Fruit fly (Drosophila melanogaster) whole organism, embryonic: ENCODE data around the gene QC.
A peak's percentile ranks its signal among the peaks of the same experiment; 100 is the strongest.

ENCODE experiments used
- Aef1 ChIP-seq: fragments of 200-800 bp; sonication (Bioruptor generic); IDR thresholded peaks from 3 replicates; pipeline ENCODE4 v1.3.6; 2022; ENCODE audit warnings: missing biosample characterization, missing genetic modification characterization
- Asciz ChIP-seq: fragments of 200-800 bp; sonication (Bioruptor generic); optimal IDR thresholded peaks from 2 replicates; lab custom pipeline; 2017; ENCODE audit warnings: missing biosample characterization, mild to moderate bottlenecking, missing genetic modification characterization, missing genetic modification reagents
- Atf6 ChIP-seq: fragments of 200-800 bp; sonication (Bioruptor generic); IDR thresholded peaks from 2 replicates; pipeline ENCODE4 v1.3.6; 2022; ENCODE audit warnings: missing biosample characterization, missing genetic modification characterization
- Blimp-1 ChIP-seq: fragments of 200-800 bp; sonication (Bioruptor generic); optimal IDR thresholded peaks from 3 replicates; lab custom pipeline; 2018; ENCODE audit warnings: missing biosample characterization, missing genetic modification characterization, mild to moderate bottlenecking, moderate library complexity, missing genetic modification reagents
- CG10431 ChIP-seq: fragments of 200-800 bp; sonication (Bioruptor generic); optimal IDR thresholded peaks from 3 replicates; lab custom pipeline; 2018; ENCODE audit warnings: missing biosample characterization, mild to moderate bottlenecking, missing genetic modification characterization
- CG10462 ChIP-seq: fragments of 200-800 bp; sonication (Bioruptor generic); optimal IDR thresholded peaks from 2 replicates; lab custom pipeline; 2016; ENCODE audit warnings: missing biosample characterization, missing genetic modification characterization
- CG11696 ChIP-seq: fragments of 200-800 bp; sonication (Bioruptor generic); IDR thresholded peaks from 2 replicates; pipeline ENCODE4 v1.3.6; 2022; ENCODE audit warnings: missing biosample characterization, missing genetic modification characterization
- CG12769 ChIP-seq: fragments of 200-800 bp; sonication (Bioruptor generic); optimal IDR thresholded peaks from 2 replicates; lab custom pipeline; 2019; ENCODE audit warnings: missing biosample characterization, mild to moderate bottlenecking, missing genetic modification characterization, moderate library complexity
- CG13624 ChIP-seq: fragments of 200-800 bp; sonication (Bioruptor generic); optimal IDR thresholded peaks from 2 replicates; lab custom pipeline; 2016; ENCODE audit warnings: missing biosample characterization, missing genetic modification characterization
- CG14710 ChIP-seq: fragments of 200-800 bp; sonication (Bioruptor generic); optimal IDR thresholded peaks from 3 replicates; lab custom pipeline; 2019; ENCODE audit warnings: missing biosample characterization, mild to moderate bottlenecking, missing genetic modification characterization, moderate library complexity
- CG1647 ChIP-seq: fragments of 200-800 bp; sonication (Bioruptor generic); optimal IDR thresholded peaks from 3 replicates; lab custom pipeline; 2016; ENCODE audit warnings: missing biosample characterization, missing genetic modification characterization
- CG1792 ChIP-seq: fragments of 200-800 bp; sonication (Bioruptor generic); optimal IDR thresholded peaks from 2 replicates; lab custom pipeline; 2016; ENCODE audit warnings: missing biosample characterization, missing genetic modification characterization
- CG18599 ChIP-seq: fragments of 200-800 bp; sonication (Bioruptor generic); optimal IDR thresholded peaks from 3 replicates; lab custom pipeline; 2017; ENCODE audit warnings: missing biosample characterization, missing genetic modification characterization, mild to moderate bottlenecking, moderate library complexity, missing genetic modification reagents
- CG2678 ChIP-seq: fragments of 200-800 bp; sonication (Bioruptor generic); optimal IDR thresholded peaks from 3 replicates; lab custom pipeline; 2019; ENCODE audit warnings: missing biosample characterization, mild to moderate bottlenecking, missing genetic modification characterization, moderate library complexity
- CG31388 ChIP-seq: fragments of 200-800 bp; sonication (Bioruptor generic); optimal IDR thresholded peaks from 2 replicates; lab custom pipeline; 2016; ENCODE audit warnings: missing biosample characterization, missing genetic modification characterization
- CG32772 ChIP-seq: fragments of 200-800 bp; sonication (Bioruptor generic); IDR thresholded peaks from 2 replicates; pipeline ENCODE4 v1.3.6; 2022; ENCODE audit warnings: missing biosample characterization, missing genetic modification characterization
- CG34376 ChIP-seq: fragments of 200-800 bp; sonication (Bioruptor generic); optimal IDR thresholded peaks from 2 replicates; lab custom pipeline; 2018; ENCODE audit warnings: missing biosample characterization, mild to moderate bottlenecking, missing genetic modification characterization
- CG42726 ChIP-seq: fragments of 200-800 bp; sonication (Bioruptor generic); IDR thresholded peaks from 2 replicates; pipeline ENCODE4 v1.3.6; 2022; ENCODE audit warnings: missing biosample characterization, missing genetic modification characterization; ENCODE audit not compliant: partially characterized antibody
- CG43689 ChIP-seq: fragments of 200-800 bp; sonication (Bioruptor generic); IDR thresholded peaks from 2 replicates; pipeline ENCODE4 v1.3.6; 2022; ENCODE audit warnings: missing biosample characterization, missing genetic modification characterization
- CG6683 ChIP-seq: fragments of 200-800 bp; sonication (Bioruptor generic); optimal IDR thresholded peaks from 2 replicates; lab custom pipeline; 2017; ENCODE audit warnings: missing biosample characterization, mild to moderate bottlenecking, missing genetic modification characterization, missing genetic modification reagents
- CG6791 ChIP-seq: fragments of 200-800 bp; sonication (Bioruptor generic); IDR thresholded peaks from 3 replicates; pipeline ENCODE4 v1.3.6; 2022; ENCODE audit warnings: missing biosample characterization, missing genetic modification characterization; ENCODE audit not compliant: partially characterized antibody
- CG7928 ChIP-seq: fragments of 200-800 bp; sonication (Bioruptor generic); optimal IDR thresholded peaks from 2 replicates; lab custom pipeline; 2017; ENCODE audit warnings: missing biosample characterization, mild to moderate bottlenecking, missing genetic modification characterization
- CG8281 ChIP-seq: fragments of 200-800 bp; sonication (Bioruptor generic); optimal IDR thresholded peaks from 2 replicates; lab custom pipeline; 2018; ENCODE audit warnings: missing biosample characterization, mild to moderate bottlenecking, missing genetic modification characterization, moderate library complexity
- CG9817 ChIP-seq: fragments of 200-800 bp; sonication (Bioruptor generic); optimal IDR thresholded peaks from 2 replicates; lab custom pipeline; 2018; ENCODE audit warnings: missing biosample characterization, mild to moderate bottlenecking, missing genetic modification characterization, moderate library complexity
- Deaf1 ChIP-seq: fragments of 200-800 bp; optimal IDR thresholded peaks from 3 replicates; lab custom pipeline; 2019; ENCODE audit warnings: missing biosample characterization, mild to moderate bottlenecking, missing genetic modification characterization, moderate library complexity
- E2f2 ChIP-seq: fragments of 200-800 bp; sonication (Bioruptor generic); IDR thresholded peaks from 2 replicates; pipeline ENCODE4 v1.3.6; 2022; ENCODE audit warnings: missing biosample characterization, missing genetic modification characterization
- ERR ChIP-seq: fragments of 200-800 bp; sonication (Bioruptor generic); optimal IDR thresholded peaks from 2 replicates; lab custom pipeline; 2016; ENCODE audit warnings: missing biosample characterization, missing genetic modification characterization
- H15 ChIP-seq: fragments of 200-800 bp; sonication (Bioruptor generic); IDR thresholded peaks from 3 replicates; pipeline ENCODE4 v1.3.6; 2022; ENCODE audit warnings: missing biosample characterization, missing genetic modification characterization
- Hey ChIP-seq: fragments of 200-800 bp; sonication (Bioruptor generic); optimal IDR thresholded peaks from 3 replicates; lab custom pipeline; 2018; ENCODE audit warnings: missing biosample characterization, mild to moderate bottlenecking, missing genetic modification characterization
- Hr78 ChIP-seq, 2 experiments: fragments of 200-800 bp in 1 of 2; fragments of >200 bp in 1 of 2; sonication (Bioruptor generic) in 1 of 2; optimal IDR thresholded peaks; 2 replicates each; lab custom pipeline; 2017 to 2019; ENCODE audit warnings: missing biosample characterization in 2 of 2, missing genetic modification characterization in 2 of 2, mild to moderate bottlenecking in 1 of 2, moderate library complexity in 1 of 2
- Jarid2 ChIP-seq: fragments of 200-800 bp; sonication (Bioruptor generic); optimal IDR thresholded peaks from 3 replicates; lab custom pipeline; 2017; ENCODE audit warnings: mild to moderate bottlenecking, missing biosample characterization, missing genetic modification reagents, missing genetic modification characterization
- Mes4 ChIP-seq: fragments of 200-800 bp; sonication (Bioruptor generic); optimal IDR thresholded peaks from 2 replicates; lab custom pipeline; 2016; ENCODE audit warnings: missing biosample characterization, missing genetic modification characterization
- Nf-YC ChIP-seq: fragments of 200-800 bp; optimal IDR thresholded peaks from 3 replicates; lab custom pipeline; 2019; ENCODE audit warnings: missing biosample characterization, mild to moderate bottlenecking, missing genetic modification characterization, moderate library complexity
- Ptx1 ChIP-seq: fragments of 200-800 bp; sonication (Bioruptor generic); IDR thresholded peaks from 2 replicates; pipeline ENCODE4 v1.3.6; 2022; ENCODE audit warnings: missing biosample characterization, missing genetic modification characterization
- Side ChIP-seq: fragments of 200-800 bp; sonication (Bioruptor generic); optimal IDR thresholded peaks from 2 replicates; lab custom pipeline; 2016; ENCODE audit warnings: missing biosample characterization, missing genetic modification characterization
- br ChIP-seq: fragments of >200 bp; optimal IDR thresholded peaks from 2 replicates; lab custom pipeline; 2017
- cato ChIP-seq: fragments of 200-800 bp; sonication (Bioruptor generic); optimal IDR thresholded peaks from 2 replicates; lab custom pipeline; 2016; ENCODE audit warnings: missing biosample characterization, missing genetic modification characterization, borderline replicate concordance
- ci ChIP-seq: fragments of 200-800 bp; sonication (Bioruptor generic); IDR thresholded peaks from 3 replicates; pipeline ENCODE4 v1.3.6; 2022; ENCODE audit warnings: missing biosample characterization, missing genetic modification characterization
- crol ChIP-seq: fragments of 200-800 bp; sonication (Bioruptor generic); IDR thresholded peaks from 2 replicates; pipeline ENCODE4 v1.3.6; 2022; ENCODE audit warnings: missing biosample characterization, missing genetic modification characterization
- cwo ChIP-seq: fragments of 200-800 bp; sonication (Bioruptor generic); optimal IDR thresholded peaks from 3 replicates; lab custom pipeline; 2017; ENCODE audit warnings: missing biosample characterization, missing genetic modification characterization, mild to moderate bottlenecking, moderate library complexity, missing genetic modification reagents
- disco-r ChIP-seq: fragments of 200-800 bp; sonication (Bioruptor generic); optimal IDR thresholded peaks from 2 replicates; lab custom pipeline; 2016; ENCODE audit warnings: missing biosample characterization, missing genetic modification characterization
- emc ChIP-seq: fragments of 200-800 bp; sonication (Bioruptor generic); optimal IDR thresholded peaks from 2 replicates; lab custom pipeline; 2016; ENCODE audit warnings: missing biosample characterization, missing genetic modification characterization
- ftz-f1 ChIP-seq: fragments of 200-800 bp; sonication (Bioruptor generic); optimal IDR thresholded peaks from 2 replicates; lab custom pipeline; 2016; ENCODE audit warnings: missing biosample characterization, missing genetic modification characterization
- gsb-n ChIP-seq: fragments of 200-800 bp; sonication (Bioruptor generic); optimal IDR thresholded peaks from 3 replicates; lab custom pipeline; 2018; ENCODE audit warnings: missing biosample characterization, mild to moderate bottlenecking, missing genetic modification characterization
- kni ChIP-seq: fragments of 200-800 bp; sonication (Bioruptor generic); optimal IDR thresholded peaks from 3 replicates; lab custom pipeline; 2017; ENCODE audit warnings: mild to moderate bottlenecking, missing biosample characterization, missing genetic modification reagents, missing genetic modification characterization
- lola ChIP-seq, 3 experiments: fragments of >200 bp in 2 of 3; fragments of 200-800 bp in 1 of 3; sonication (Bioruptor generic) in 1 of 3; optimal IDR thresholded peaks; 2 replicates each; lab custom pipeline; 2017 to 2019; ENCODE audit warnings: missing biosample characterization in 3 of 3, missing genetic modification characterization in 3 of 3, mild to moderate bottlenecking in 1 of 3, moderate library complexity in 1 of 3
- ro ChIP-seq: fragments of 200-800 bp; sonication (Bioruptor generic); IDR thresholded peaks from 2 replicates; pipeline ENCODE4 v1.3.6; 2022; ENCODE audit warnings: missing biosample characterization, missing genetic modification characterization
- sd ChIP-seq: fragments of 200-800 bp; sonication (Bioruptor generic); optimal IDR thresholded peaks from 3 replicates; lab custom pipeline; 2018; ENCODE audit warnings: missing biosample characterization, mild to moderate bottlenecking, missing genetic modification characterization, moderate library complexity
- sens ChIP-seq: fragments of 200-800 bp; sonication (Bioruptor generic); peaks from one replicate; lab custom pipeline; 2016; ENCODE audit warnings: missing biosample characterization, missing genetic modification characterization
- vvl ChIP-seq: fragments of 200-800 bp; sonication (Bioruptor generic); IDR thresholded peaks from 2 replicates; pipeline ENCODE4 v1.3.6; 2022; ENCODE audit warnings: missing biosample characterization, missing genetic modification characterization

QC gene

DNA sequence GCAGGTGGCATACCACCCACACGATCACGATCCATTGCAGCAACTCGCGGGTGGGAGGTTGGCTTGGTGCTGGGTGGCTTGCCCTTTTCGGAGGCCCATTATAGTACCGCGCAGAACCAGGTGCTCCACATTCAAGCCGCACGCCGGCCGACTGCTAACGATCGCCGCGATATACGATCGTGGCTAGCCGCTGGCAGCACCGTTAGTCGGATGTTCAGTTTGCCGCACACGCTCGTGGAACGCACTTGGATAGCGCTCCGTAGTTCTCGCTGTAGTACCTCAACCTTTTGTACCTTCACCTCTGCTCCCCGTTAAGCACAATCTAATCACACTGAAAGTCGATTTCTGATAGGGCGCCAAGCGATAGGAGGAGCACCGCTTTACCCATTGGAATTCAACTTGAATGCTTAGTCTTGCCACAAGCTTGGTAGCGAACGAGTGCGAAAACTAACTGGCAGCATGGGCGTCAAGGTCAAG is 21.4 kb upstream of the QC start, which contains the start of gene CG33523 (continued):
- no peak for TF ChIP-seq CG1792 (GFP tag; lab: Kevin White, UChicago)
- TF ChIP-seq Blimp-1, result peak; percentile 19
- TF ChIP-seq gsb-n (tag; lab: Kevin White, UChicago), result no peak
- TF ChIP-seq sens, result peak; percentile 58
- TF ChIP-seq Asciz (GFP tag; lab: Kevin White, UChicago), result no peak
- TF ChIP-seq CG10462 (GFP tag; lab: Kevin White, UChicago), result no peak
- TF ChIP-seq CG2678 (tag; lab: Kevin White, UChicago), result no peak
- no peak for TF ChIP-seq Mes4
- no peak for TF ChIP-seq CG1647 (GFP tag; lab: Kevin White, UChicago)
- 0 out of 2 replicates have a peak, but pooled peaks have one; percentile 14 for TF ChIP-seq Ptx1 (GFP tag; lab: Robert Waterston, UW)
- peak; percentile 54; the same call in 1 of the 2 replicates for TF ChIP-seq vvl
- TF ChIP-seq crol (GFP tag; lab: Robert Waterston, UW), result peak; percentile 62; the same call in 1 of the 2 replicates
- TF ChIP-seq Nf-YC (tag; lab: Kevin White, UChicago), result peak; percentile 27
- TF ChIP-seq CG8281, result no peak
- TF ChIP-seq CG6683 (GFP tag; lab: Kevin White, UChicago), result no peak
- TF ChIP-seq CG13624 (GFP tag; lab: Kevin White, UChicago), result no peak
- TF ChIP-seq CG18599 (GFP tag; lab: Kevin White, UChicago), result peak; percentile 33
- 0 out of 2 replicates have a peak, but pooled peaks have one; percentile 10 for TF ChIP-seq CG32772 (GFP tag; lab: Robert Waterston, UW)
- TF ChIP-seq CG9817 (tag; lab: Kevin White, UChicago), result no peak
- TF ChIP-seq Deaf1 (tag; lab: Kevin White, UChicago), result peak; percentile 97
- no peak for TF ChIP-seq br (lab: Kevin White, UChicago)
- no peak for TF ChIP-seq lola (GFP tag; optimal IDR thresholded peaks at IDR 0.05; lab: Kevin White, UChicago)
- TF ChIP-seq ro (GFP tag; lab: Robert Waterston, UW), result no peak
- TF ChIP-seq CG10431 (GFP tag; lab: Kevin White, UChicago), result no peak
- TF ChIP-seq CG14710 (tag; lab: Kevin White, UChicago), result no peak
- peak; percentile 39; the same call in 1 of the 2 replicates for TF ChIP-seq Atf6 (GFP tag; lab: Robert Waterston, UW)
- TF ChIP-seq Jarid2 (GFP tag; lab: Kevin White, UChicago), result peak; percentile 58
- TF ChIP-seq cwo (GFP tag; lab: Kevin White, UChicago), result peak; percentile 40
- TF ChIP-seq disco-r (GFP tag; lab: Kevin White, UChicago), result no peak
- TF ChIP-seq CG11696 (GFP tag; lab: Robert Waterston, UW), result no peak
- TF ChIP-seq CG6791 (GFP tag; lab: Robert Waterston, UW), result no peak
- TF ChIP-seq E2f2 (GFP tag; lab: Robert Waterston, UW), result no peak
- TF ChIP-seq ftz-f1 (GFP tag; lab: Kevin White, UChicago), result peak; percentile 62
- no peak for TF ChIP-seq Aef1
- peak; percentile 9 for TF ChIP-seq CG12769 (tag; lab: Kevin White, UChicago)
- no peak for TF ChIP-seq emc (GFP tag; lab: Kevin White, UChicago)
- TF ChIP-seq Hey (tag; lab: Kevin White, UChicago), result peak; percentile 14
- TF ChIP-seq sd (tag; lab: Kevin White, UChicago), result peak; percentile 68
- TF ChIP-seq Hr78 (GFP tag; optimal IDR thresholded peaks at IDR 0.05; lab: Kevin White, UChicago), result peak in 1 of 2 experiments; percentile 100
- TF ChIP-seq ci (GFP tag; lab: Robert Waterston, UW), result peak; percentile 84
- TF ChIP-seq CG31388 (GFP tag; lab: Kevin White, UChicago), result no peak
- peak; percentile 70 for TF ChIP-seq CG34376 (GFP tag; lab: Kevin White, UChicago)
- TF ChIP-seq ERR (GFP tag; lab: Kevin White, UChicago), result peak; percentile 12
- TF ChIP-seq CG7928, result no peak
- no peak for TF ChIP-seq cato (GFP tag; lab: Kevin White, UChicago)
- no peak for TF ChIP-seq H15
- no peak for TF ChIP-seq CG43689 (GFP tag; lab: Robert Waterston, UW)
- TF ChIP-seq CG42726 (GFP tag; lab: Robert Waterston, UW), result 0 out of 2 replicates have a peak, but pooled peaks have one; percentile 39
- TF ChIP-seq kni (GFP tag; lab: Kevin White, UChicago), result peak; percentile 80
- no peak for TF ChIP-seq Side (GFP tag; lab: Kevin White, UChicago)
